Fruit fly (Drosophila melanogaster) whole organism, embryonic: ENCODE measurements around the gene CG16903.
A peak's percentile ranks its signal among the peaks of the same experiment; 100 is the strongest.

ENCODE experiments used
- Aef1 ChIP-seq: fragments of 200-800 bp; sonication (Bioruptor generic); IDR thresholded peaks from 3 replicates; pipeline ENCODE4 v1.3.6; 2022; ENCODE audit warnings: missing biosample characterization, missing genetic modification characterization
- CG10267 ChIP-seq: fragments of 200-800 bp; sonication (Bioruptor generic); optimal IDR thresholded peaks from 2 replicates; lab custom pipeline; 2018; ENCODE audit warnings: missing biosample characterization, mild to moderate bottlenecking, missing genetic modification characterization, moderate library complexity
- CG11696 ChIP-seq: fragments of 200-800 bp; sonication (Bioruptor generic); IDR thresholded peaks from 2 replicates; pipeline ENCODE4 v1.3.6; 2022; ENCODE audit warnings: missing biosample characterization, missing genetic modification characterization
- CG12071 ChIP-seq: fragments of 200-800 bp; sonication (Bioruptor generic); optimal IDR thresholded peaks from 3 replicates; lab custom pipeline; 2018; ENCODE audit warnings: missing biosample characterization, mild to moderate bottlenecking, missing genetic modification characterization
- CG12155 ChIP-seq: fragments of 200-800 bp; sonication (Bioruptor generic); optimal IDR thresholded peaks from 3 replicates; lab custom pipeline; 2016; ENCODE audit warnings: missing biosample characterization, missing genetic modification characterization
- CG12391 ChIP-seq: fragments of 200-800 bp; sonication (Bioruptor generic); optimal IDR thresholded peaks from 3 replicates; lab custom pipeline; 2018; ENCODE audit warnings: missing biosample characterization, mild to moderate bottlenecking, missing genetic modification characterization, moderate library complexity
- CG17829 ChIP-seq: fragments of 200-800 bp; optimal IDR thresholded peaks from 2 replicates; lab custom pipeline; 2019; ENCODE audit warnings: missing biosample characterization, mild to moderate bottlenecking, missing genetic modification characterization, moderate library complexity
- CG2712 ChIP-seq: fragments of 200-800 bp; optimal IDR thresholded peaks from 3 replicates; lab custom pipeline; 2019; ENCODE audit warnings: missing biosample characterization, mild to moderate bottlenecking, missing genetic modification characterization, moderate library complexity
- CG31365 ChIP-seq: fragments of 200-800 bp; sonication (Bioruptor generic); optimal IDR thresholded peaks from 2 replicates; lab custom pipeline; 2018; ENCODE audit warnings: missing biosample characterization, mild to moderate bottlenecking, missing genetic modification characterization
- CG32767 ChIP-seq: fragments of 200-800 bp; sonication (Bioruptor generic); IDR thresholded peaks from 2 replicates; pipeline ENCODE4 v1.3.6; 2022; ENCODE audit warnings: missing biosample characterization, missing genetic modification characterization
- CG33557 ChIP-seq: fragments of 200-800 bp; sonication (Bioruptor generic); optimal IDR thresholded peaks from 2 replicates; lab custom pipeline; 2019; ENCODE audit warnings: missing biosample characterization, mild to moderate bottlenecking, missing genetic modification characterization, moderate library complexity
- CG34422 ChIP-seq: fragments of 200-800 bp; sonication (Bioruptor generic); IDR thresholded peaks from 3 replicates; pipeline ENCODE4 v1.3.6; 2022; ENCODE audit warnings: missing biosample characterization, missing genetic modification characterization
- CG4730 ChIP-seq: fragments of 200-800 bp; sonication (Bioruptor generic); IDR thresholded peaks from 2 replicates; pipeline ENCODE4 v1.3.6; 2022; ENCODE audit warnings: missing biosample characterization, missing genetic modification characterization
- CG6254 ChIP-seq: fragments of 200-800 bp; sonication (Bioruptor generic); optimal IDR thresholded peaks from 3 replicates; lab custom pipeline; 2017; ENCODE audit warnings: mild to moderate bottlenecking, missing biosample characterization, missing genetic modification reagents, missing genetic modification characterization
- CG6272 ChIP-seq: fragments of 200-800 bp; sonication (Bioruptor generic); IDR thresholded peaks from 2 replicates; pipeline ENCODE4 v1.3.6; 2022; ENCODE audit warnings: missing biosample characterization, missing genetic modification characterization
- CG6791 ChIP-seq: fragments of 200-800 bp; sonication (Bioruptor generic); IDR thresholded peaks from 3 replicates; pipeline ENCODE4 v1.3.6; 2022; ENCODE audit warnings: missing biosample characterization, missing genetic modification characterization; ENCODE audit not compliant: partially characterized antibody
- CG7271 ChIP-seq: fragments of 200-800 bp; sonication (Bioruptor generic); optimal IDR thresholded peaks from 2 replicates; lab custom pipeline; 2018; ENCODE audit warnings: missing biosample characterization, mild to moderate bottlenecking, missing genetic modification characterization, moderate library complexity
- CG7987 ChIP-seq: fragments of 200-800 bp; sonication (Bioruptor generic); optimal IDR thresholded peaks from 2 replicates; lab custom pipeline; 2018; ENCODE audit warnings: missing biosample characterization, mild to moderate bottlenecking, missing genetic modification characterization, moderate library complexity
- CG9609 ChIP-seq: fragments of 200-800 bp; sonication (Bioruptor generic); optimal IDR thresholded peaks from 3 replicates; lab custom pipeline; 2016; ENCODE audit warnings: missing biosample characterization, missing genetic modification characterization
- CG9817 ChIP-seq: fragments of 200-800 bp; sonication (Bioruptor generic); optimal IDR thresholded peaks from 2 replicates; lab custom pipeline; 2018; ENCODE audit warnings: missing biosample characterization, mild to moderate bottlenecking, missing genetic modification characterization, moderate library complexity
- Dek ChIP-seq: fragments of 200-800 bp; sonication (Bioruptor generic); optimal IDR thresholded peaks from 3 replicates; lab custom pipeline; 2019; ENCODE audit warnings: missing biosample characterization, mild to moderate bottlenecking, missing genetic modification characterization, moderate library complexity
- Drgx ChIP-seq: fragments of 200-800 bp; sonication (Bioruptor generic); IDR thresholded peaks from 2 replicates; pipeline ENCODE4 v1.3.6; 2022; ENCODE audit warnings: missing biosample characterization, missing genetic modification characterization
- Ets65A ChIP-seq: fragments of 200-800 bp; sonication (Bioruptor generic); peaks from one replicate; lab custom pipeline; 2016; ENCODE audit warnings: missing biosample characterization, missing genetic modification characterization
- Hr51 ChIP-seq, 2 experiments: fragments of 200-800 bp; sonication (Bioruptor generic); optimal IDR thresholded peaks; 2 replicates in 1 of 2; 3 replicates in 1 of 2; lab custom pipeline; 2016 to 2018; ENCODE audit warnings: missing biosample characterization in 2 of 2, missing genetic modification characterization in 2 of 2, mild to moderate bottlenecking in 1 of 2, moderate library complexity in 1 of 2
- Lhr ChIP-seq: fragments of 200-800 bp; sonication (Bioruptor generic); optimal IDR thresholded peaks from 3 replicates; lab custom pipeline; 2017; ENCODE audit warnings: mild to moderate bottlenecking, missing biosample characterization, missing genetic modification reagents, missing genetic modification characterization
- Mad ChIP-seq: fragments of 200-800 bp; sonication (Bioruptor generic); optimal IDR thresholded peaks from 2 replicates; lab custom pipeline; 2016; ENCODE audit warnings: missing biosample characterization, missing genetic modification characterization
- Med ChIP-seq: fragments of 200-800 bp; sonication (Bioruptor generic); peaks from one replicate; lab custom pipeline; 2016; ENCODE audit warnings: missing biosample characterization, missing genetic modification characterization, mild to moderate bottlenecking, inconsistent platforms, moderate library complexity
- Mrtf ChIP-seq: fragments of 200-800 bp; sonication (Bioruptor generic); IDR thresholded peaks from 3 replicates; pipeline ENCODE4 v1.3.6; 2022; ENCODE audit warnings: missing biosample characterization, missing genetic modification characterization
- Oli ChIP-seq: fragments of 200-800 bp; sonication (Bioruptor generic); optimal IDR thresholded peaks from 2 replicates; lab custom pipeline; 2018; ENCODE audit warnings: missing biosample characterization, mild to moderate bottlenecking, missing genetic modification characterization, moderate library complexity
- Rfx ChIP-seq: fragments of 200-800 bp; sonication (Bioruptor generic); IDR thresholded peaks from 2 replicates; pipeline ENCODE4 v1.3.6; 2022; ENCODE audit warnings: missing biosample characterization, missing genetic modification characterization
- ash1 ChIP-seq: fragments of 200-800 bp; sonication (Bioruptor generic); optimal IDR thresholded peaks from 2 replicates; lab custom pipeline; 2018; ENCODE audit warnings: missing biosample characterization, mild to moderate bottlenecking, missing genetic modification characterization
- cas ChIP-seq: fragments of 200-800 bp; sonication (Bioruptor generic); IDR thresholded peaks from 2 replicates; pipeline ENCODE4 v1.3.6; 2022; ENCODE audit warnings: missing biosample characterization, missing genetic modification characterization
- chinmo ChIP-seq: fragments of 200-800 bp; sonication (Bioruptor generic); IDR thresholded peaks from 4 replicates; pipeline ENCODE4 v1.3.6; 2022; ENCODE audit warnings: missing biosample characterization, missing genetic modification characterization; ENCODE audit not compliant: partially characterized antibody
- crol ChIP-seq: fragments of 200-800 bp; sonication (Bioruptor generic); IDR thresholded peaks from 2 replicates; pipeline ENCODE4 v1.3.6; 2022; ENCODE audit warnings: missing biosample characterization, missing genetic modification characterization
- crp ChIP-seq, 2 experiments: fragments of 200-800 bp; sonication (Bioruptor generic); optimal IDR thresholded peaks; 2 replicates in 1 of 2; 3 replicates in 1 of 2; lab custom pipeline; 2017; ENCODE audit warnings: missing biosample characterization in 2 of 2, missing genetic modification characterization in 2 of 2, mild to moderate bottlenecking in 1 of 2, moderate library complexity in 1 of 2
- da ChIP-seq: fragments of 200-800 bp; sonication (Bioruptor generic); optimal IDR thresholded peaks from 2 replicates; lab custom pipeline; 2016; ENCODE audit warnings: missing biosample characterization, missing genetic modification characterization
- fu2 ChIP-seq: fragments of 200-800 bp; sonication (Bioruptor generic); optimal IDR thresholded peaks from 2 replicates; lab custom pipeline; 2016; ENCODE audit warnings: missing biosample characterization, missing genetic modification characterization
- gt ChIP-seq: fragments of 200-800 bp; sonication (Bioruptor generic); IDR thresholded peaks from 2 replicates; pipeline ENCODE4 v1.3.6; 2022; ENCODE audit warnings: missing biosample characterization, missing genetic modification characterization
- hth ChIP-seq: fragments of >200 bp; optimal IDR thresholded peaks from 2 replicates; lab custom pipeline; 2017; ENCODE audit warnings: inconsistent platforms
- jing ChIP-seq: fragments of 200-800 bp; sonication (Bioruptor generic); optimal IDR thresholded peaks from 2 replicates; lab custom pipeline; 2018; ENCODE audit warnings: missing biosample characterization, mild to moderate bottlenecking, missing genetic modification characterization
- luna ChIP-seq: fragments of 200-800 bp; sonication (Bioruptor generic); optimal IDR thresholded peaks from 2 replicates; lab custom pipeline; 2016; ENCODE audit warnings: missing biosample characterization, missing genetic modification characterization
- org-1 ChIP-seq: fragments of 200-800 bp; sonication (Bioruptor generic); optimal IDR thresholded peaks from 2 replicates; lab custom pipeline; 2017; ENCODE audit warnings: missing biosample characterization, missing genetic modification characterization
- rib ChIP-seq: fragments of 200-800 bp; sonication (Bioruptor generic); IDR thresholded peaks from 2 replicates; pipeline ENCODE4 v1.3.6; 2022; ENCODE audit warnings: missing biosample characterization, missing genetic modification characterization
- slbo ChIP-seq: fragments of 200-800 bp; sonication (Bioruptor generic); IDR thresholded peaks from 2 replicates; pipeline ENCODE4 v1.3.6; 2022; ENCODE audit warnings: missing biosample characterization, missing genetic modification characterization
- so ChIP-seq: fragments of 200-800 bp; sonication (Bioruptor generic); IDR thresholded peaks from 3 replicates; pipeline ENCODE4 v1.3.6; 2022; ENCODE audit warnings: missing biosample characterization, missing genetic modification characterization
- stc ChIP-seq: fragments of 200-800 bp; sonication (Bioruptor generic); IDR thresholded peaks from 2 replicates; pipeline ENCODE4 v1.3.6; 2022; ENCODE audit warnings: missing biosample characterization, missing genetic modification characterization
- trem ChIP-seq: fragments of 200-800 bp; optimal IDR thresholded peaks from 3 replicates; lab custom pipeline; 2019; ENCODE audit warnings: missing biosample characterization, mild to moderate bottlenecking, missing genetic modification characterization, moderate library complexity
- tx ChIP-seq: fragments of 200-800 bp; sonication (Bioruptor generic); optimal IDR thresholded peaks from 2 replicates; lab custom pipeline; 2016; ENCODE audit warnings: missing biosample characterization, missing genetic modification characterization
- vnd ChIP-seq: fragments of 200-800 bp; sonication (Bioruptor generic); IDR thresholded peaks from 3 replicates; pipeline ENCODE4 v1.3.6; 2022; ENCODE audit warnings: missing biosample characterization, missing genetic modification characterization; ENCODE audit not compliant: partially characterized antibody
- zfh1 ChIP-seq: fragments of 200-800 bp; sonication (Bioruptor generic); IDR thresholded peaks from 3 replicates; pipeline ENCODE4 v1.3.6; 2022; ENCODE audit warnings: missing biosample characterization, missing genetic modification characterization

Gene CG16903

dm6 chrX:2094072-2094761 is 14.0 kb upstream of the CG16903 start, which contains the start of gene csw (continued):
- TF ChIP-seq slbo (peak; percentile 76), CG12391 (tag; lab: Kevin White, UChicago) (peak; percentile 33), Med (GFP tag; lab: Kevin White, UChicago) (peak; percentile 96), CG12155 (GFP tag; lab: Kevin White, UChicago) (peak; percentile 47), CG7987 (no peak), CG33557 (GFP tag; lab: Kevin White, UChicago) (no peak), rib (GFP tag; lab: Robert Waterston, UW) (no peak), so (GFP tag; lab: Robert Waterston, UW) (no peak), CG34422 (GFP tag; lab: Robert Waterston, UW) (peak; percentile 52; the same call in 2 of the 3 replicates), CG6791 (GFP tag; lab: Robert Waterston, UW) (0 out of 3 replicates have a peak, but pooled peaks have one; percentile 31), CG32767 (GFP tag; lab: Robert Waterston, UW) (no peak), Mad (GFP tag; lab: Kevin White, UChicago) (peak; percentile 12), Lhr (GFP tag; lab: Kevin White, UChicago) (peak; percentile 95), Rfx (peak; percentile 59), Oli (tag; lab: Kevin White, UChicago) (no peak), cas (no peak), CG4730 (GFP tag; lab: Robert Waterston, UW) (no peak), CG6254 (GFP tag; lab: Kevin White, UChicago) (peak; percentile 20), CG11696 (no peak), CG12071 (GFP tag; lab: Kevin White, UChicago) (no peak), da (GFP tag; lab: Kevin White, UChicago) (no peak), vnd (no peak), CG9817 (tag; lab: Kevin White, UChicago) (peak; percentile 22), Ets65A (GFP tag; lab: Kevin White, UChicago) (peak; percentile 90), gt (no peak), CG31365 (tag; lab: Kevin White, UChicago) (peak; percentile 91), luna (GFP tag; lab: Kevin White, UChicago) (no peak), chinmo (0 out of 4 replicates have a peak, but pooled peaks have one; percentile 23), ash1 (no peak), Hr51 (GFP tag; optimal IDR thresholded peaks at IDR 0.05; lab: Kevin White, UChicago) (peak; percentile 4 to 27), zfh1 (GFP tag; lab: Robert Waterston, UW) (peak; percentile 54; the same call in 2 of the 3 replicates), CG7271 (tag; lab: Kevin White, UChicago) (no peak), trem (peak; percentile 41), fu2 (GFP tag; lab: Kevin White, UChicago) (peak; percentile 41), Dek (tag; lab: Kevin White, UChicago) (peak; percentile 16), org-1 (GFP tag; lab: Kevin White, UChicago) (no peak), stc (GFP tag; lab: Robert Waterston, UW) (no peak), CG9609 (peak; percentile 65), Drgx (GFP tag; lab: Robert Waterston, UW) (peak; percentile 86), Aef1 (GFP tag; lab: Robert Waterston, UW) (no peak), crp (GFP tag; optimal IDR thresholded peaks at IDR 0.05; lab: Kevin White, UChicago) (peak in 1 of 2 experiments; percentile 21), CG17829 (no peak), crol (GFP tag; lab: Robert Waterston, UW) (peak; percentile 64), Mrtf (GFP tag; lab: Robert Waterston, UW) (0 out of 3 replicates have a peak, but pooled peaks have one; percentile 15), jing (no peak), CG10267 (tag; lab: Kevin White, UChicago) (peak; percentile 95), hth (lab: Kevin White, UChicago) (no peak), tx (GFP tag; lab: Kevin White, UChicago) (peak; percentile 49), CG6272 (GFP tag; lab: Robert Waterston, UW) (peak; percentile 11; the same call in 1 of the 2 replicates), CG2712 (tag; lab: Kevin White, UChicago) (peak; percentile 30)
